Worm (Caenorhabditis elegans): Measurements from ENCODE around the gene cyb-1.
"Not testable (repeated sequence)": the region's sequence is repeated elsewhere in the genome, so short reads cannot be mapped to it uniquely, and the experiment has no call there.

The cyb-1 gene

DNA sequence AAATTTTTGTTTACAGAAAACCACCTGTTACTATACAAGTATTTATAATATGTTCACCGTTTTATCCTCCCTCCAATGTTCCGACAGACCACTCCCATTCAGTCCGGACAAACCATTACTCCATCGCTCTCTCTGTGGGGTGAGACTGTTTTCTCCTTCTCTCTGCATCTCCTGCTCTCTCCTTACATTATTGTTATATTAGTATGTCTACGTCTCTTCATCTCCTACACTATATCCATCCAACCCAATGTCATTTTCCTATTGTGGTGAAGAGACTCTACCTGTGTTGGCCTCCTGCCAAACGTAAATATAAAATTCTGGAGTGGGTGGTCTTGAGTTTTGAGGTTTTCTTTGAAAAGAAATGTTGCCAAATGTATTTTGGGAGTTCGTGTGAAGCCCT lies 20.4 kb upstream of the cyb-1 start:
- no peak for TF ChIP-seq unc-62 (GFP tag; optimal IDR thresholded peaks at IDR 0.05)

DNA sequence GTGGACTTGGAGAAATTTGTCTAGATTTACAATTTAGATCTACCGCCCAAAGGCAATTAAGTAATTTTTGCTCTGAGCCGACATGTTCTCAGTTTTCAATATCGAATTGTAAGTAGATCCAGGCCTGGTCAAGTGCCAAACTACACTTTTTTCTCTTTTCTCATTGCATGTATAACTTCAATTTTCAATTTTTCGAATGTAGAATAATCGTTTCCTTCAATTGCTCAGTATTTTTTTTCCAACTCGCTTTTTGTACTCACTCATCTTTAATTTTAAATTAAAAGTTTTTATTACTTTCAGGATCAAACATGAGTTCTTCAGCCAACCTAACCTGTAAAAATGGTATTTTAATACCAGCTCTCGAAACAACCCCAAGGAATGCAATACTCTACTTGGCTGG lies 18.7 kb upstream of the cyb-1 start, which contains the start of gene ncx-3:
TSS of gene ncx-3 (plus strand) at position 301 of the 400 bp plus-strand sequence.
- no peak for TF ChIP-seq unc-62 (GFP tag; optimal IDR thresholded peaks at IDR 0.05)

DNA sequence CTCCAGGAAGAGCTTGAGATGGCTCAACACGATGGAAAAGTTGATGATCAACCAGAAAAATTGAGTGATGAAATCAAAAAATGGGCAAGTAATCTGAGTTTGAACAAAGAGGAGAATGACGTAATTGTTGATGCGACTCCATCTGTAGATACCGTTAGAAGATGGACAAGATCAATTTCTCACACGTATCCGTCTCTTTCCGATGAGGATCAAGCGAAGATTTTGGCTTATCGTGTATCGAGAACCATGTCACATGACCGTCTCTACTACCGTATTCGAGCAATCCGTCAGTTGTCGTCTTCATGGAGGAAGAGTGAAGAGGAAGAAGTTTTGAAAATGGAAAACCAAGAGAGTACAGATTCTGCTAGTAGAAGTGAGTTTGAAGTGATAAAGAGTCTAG lies 16.9 kb upstream of the cyb-1 start:
- no peak for TF ChIP-seq unc-62 (GFP tag; optimal IDR thresholded peaks at IDR 0.05)

DNA sequence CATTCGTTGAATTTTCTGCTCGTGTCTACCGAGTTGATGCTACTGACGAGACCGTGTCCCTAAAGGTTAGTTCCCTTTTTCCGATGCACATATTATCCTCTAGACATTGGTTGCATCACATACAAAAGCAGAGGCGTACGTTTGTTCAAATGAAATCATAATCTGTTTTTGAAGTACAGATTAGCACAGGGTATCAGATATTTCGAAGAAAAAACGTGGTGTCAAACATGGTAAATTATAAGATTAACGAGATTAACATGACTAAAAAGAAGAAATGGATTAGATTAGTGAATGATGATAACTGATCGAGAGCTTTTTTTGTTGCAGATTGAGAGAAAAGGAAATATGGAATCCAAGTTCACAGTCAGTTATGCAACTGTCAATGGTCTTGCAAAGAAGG lies 16.2 kb upstream of the cyb-1 start:
- TF ChIP-seq unc-62 (GFP tag; optimal IDR thresholded peaks at IDR 0.05), result no peak

- TF ChIP-seq unc-62 (GFP tag; optimal IDR thresholded peaks at IDR 0.05), result no peak
Measured at ce11 chrIV:10727734-10728133, 7.3 kb upstream of the cyb-1 start, which contains the start of gene ZC168.2. Gene ZC168.2 (plus strand): TSS chrIV:10728034.

- no peak for TF ChIP-seq unc-62 (GFP tag; optimal IDR thresholded peaks at IDR 0.05)
Measured at ce11 chrIV:10737011-10737553, 2.1 kb downstream of the cyb-1 start, which contains the start of gene grl-21. Gene grl-21 (plus strand): TSS chrIV:10737474.

ce11 chrIV:10738328-10738727 lies 3.3 kb downstream of the cyb-1 start, which contains the start of gene ssp-34:
Gene ssp-34 (minus strand): TSS chrIV:10738602.
- TF ChIP-seq unc-62 (GFP tag; optimal IDR thresholded peaks at IDR 0.05), result no peak

DNA sequence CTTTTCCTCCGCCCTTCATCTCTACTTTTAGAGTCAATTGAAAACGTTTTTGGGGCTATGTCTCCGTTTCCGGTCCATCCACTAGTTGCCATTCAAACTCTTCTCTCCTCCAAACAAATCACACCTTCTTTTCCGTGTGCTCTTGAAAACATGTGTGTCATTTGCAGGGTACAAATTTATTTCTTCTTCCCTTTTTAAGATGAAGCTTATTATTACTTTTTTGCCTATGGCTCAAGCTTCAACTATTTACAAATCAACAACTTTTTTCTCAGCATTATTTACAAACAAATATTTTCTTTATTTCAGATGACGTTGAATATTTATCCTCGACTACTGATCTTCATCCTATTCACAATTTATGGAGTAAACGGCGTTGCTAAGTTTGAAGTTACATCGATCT lies 9.5 kb downstream of the cyb-1 start, which contains the start of gene T25B9.3:
TSS of gene T25B9.3 (plus strand) at position 301 of the 400 bp plus-strand sequence.
- TF ChIP-seq unc-62 (GFP tag; optimal IDR thresholded peaks at IDR 0.05), result no peak

DNA sequence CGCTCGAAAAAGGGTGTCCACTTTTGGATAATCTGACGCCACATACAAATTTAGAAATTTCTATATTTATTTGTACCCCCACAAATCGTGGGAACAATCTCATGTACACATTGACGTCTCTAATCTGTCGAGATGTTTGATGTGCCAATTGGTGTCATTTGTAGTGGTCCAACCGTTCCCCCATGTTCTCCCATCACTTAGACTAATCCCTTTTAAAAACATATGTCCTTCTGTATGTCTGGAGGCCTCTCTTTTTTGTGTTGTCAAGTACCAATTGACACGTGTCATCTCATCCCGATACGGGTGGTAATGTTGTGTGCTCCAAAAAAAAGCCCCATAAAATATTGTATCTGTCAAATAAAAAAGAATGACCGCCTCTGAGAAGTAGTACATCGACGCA lies 10.3 kb downstream of the cyb-1 start:
- TF ChIP-seq unc-62 (GFP tag; optimal IDR thresholded peaks at IDR 0.05), result no peak

- TF ChIP-seq unc-62 (GFP tag; optimal IDR thresholded peaks at IDR 0.05), result no peak
Measured at ce11 chrIV:10750041-10750440, 15.0 kb downstream of the cyb-1 start, which contains the start of gene T25B9.1. Gene T25B9.1 (minus strand): TSS chrIV:10750141.

DNA sequence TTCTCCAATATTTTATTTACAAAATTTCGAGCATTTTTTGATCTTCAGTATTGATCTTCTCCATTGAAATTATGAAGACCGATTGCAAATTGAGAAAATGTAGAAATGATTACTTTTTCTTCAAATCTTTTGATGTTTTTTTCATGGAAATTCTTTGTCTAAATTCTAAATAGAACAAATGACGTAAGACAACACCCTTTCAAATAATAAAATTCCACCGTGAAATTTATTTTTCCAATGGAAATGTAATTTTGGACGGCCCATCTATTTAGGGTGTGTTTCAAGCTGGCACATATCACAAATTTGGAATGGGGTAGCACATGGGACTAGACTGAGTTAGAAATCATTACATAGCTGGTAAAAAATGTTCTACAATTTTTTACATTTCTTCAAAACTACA lies 16.7 kb downstream of the cyb-1 start, which contains the start of gene T25B9.2:
TSS of gene T25B9.2 (minus strand) at position 101 of the 400 bp plus-strand sequence.
- TF ChIP-seq unc-62 (GFP tag; optimal IDR thresholded peaks at IDR 0.05), result not testable (repeated sequence)

DNA sequence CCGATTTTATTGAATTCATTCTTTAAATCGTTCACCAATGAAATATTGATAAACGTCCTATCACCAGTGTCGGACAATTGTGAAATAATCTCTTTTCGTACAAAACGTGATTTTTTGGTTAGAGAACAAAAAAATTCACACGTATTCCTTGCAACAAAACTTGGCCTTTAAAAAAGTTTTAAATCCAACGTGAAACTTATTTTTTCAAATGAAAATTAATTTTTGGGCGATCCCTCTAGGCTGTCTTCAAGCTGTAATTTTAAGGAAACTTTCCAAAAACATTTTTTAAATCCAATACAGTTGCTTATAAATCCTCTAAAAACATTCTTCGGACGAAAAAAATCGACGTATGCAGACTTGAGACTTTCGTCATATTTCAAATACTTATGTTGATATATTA lies 19.7 kb downstream of the cyb-1 start, which contains the start of gene T25B9.5:
TSS of gene T25B9.5 (minus strand) at position 101 of the 400 bp plus-strand sequence.
- TF ChIP-seq unc-62 (GFP tag; optimal IDR thresholded peaks at IDR 0.05), result no peak

DNA sequence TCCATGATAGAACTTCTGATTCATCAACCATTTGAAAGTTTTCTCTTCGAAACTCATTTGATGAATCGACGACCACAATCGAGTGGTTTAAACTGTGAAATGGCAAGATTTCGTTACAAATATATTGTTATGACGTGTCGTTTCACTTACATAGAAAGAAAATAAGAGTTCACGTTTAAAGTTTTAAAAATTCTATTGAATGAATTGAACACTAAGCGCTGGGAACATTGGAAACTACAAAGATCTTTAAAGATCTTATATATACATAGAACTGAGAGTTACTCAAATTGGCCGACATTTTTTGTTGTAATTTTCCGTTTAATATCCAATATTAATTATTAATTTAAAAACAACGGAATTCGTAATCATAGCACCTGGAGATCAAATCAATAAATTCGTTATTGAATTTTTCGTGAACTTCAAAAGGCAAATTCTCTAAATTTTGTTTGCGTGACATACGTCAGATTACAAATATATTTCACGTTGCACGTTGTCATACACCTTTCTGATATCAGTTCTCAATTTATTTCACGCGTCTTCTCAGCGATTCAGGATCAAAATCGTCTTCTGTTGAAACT lies 22.7 kb downstream of the cyb-1 start, which contains the start of the genes T25B9.4 and T25B9.6:
TSS of gene T25B9.4 (minus strand) at position 101 of the 578 bp plus-strand sequence.
TSS of gene T25B9.6 (plus strand) at position 528 of the 578 bp plus-strand sequence.
- no peak for TF ChIP-seq unc-62 (GFP tag; optimal IDR thresholded peaks at IDR 0.05)

DNA sequence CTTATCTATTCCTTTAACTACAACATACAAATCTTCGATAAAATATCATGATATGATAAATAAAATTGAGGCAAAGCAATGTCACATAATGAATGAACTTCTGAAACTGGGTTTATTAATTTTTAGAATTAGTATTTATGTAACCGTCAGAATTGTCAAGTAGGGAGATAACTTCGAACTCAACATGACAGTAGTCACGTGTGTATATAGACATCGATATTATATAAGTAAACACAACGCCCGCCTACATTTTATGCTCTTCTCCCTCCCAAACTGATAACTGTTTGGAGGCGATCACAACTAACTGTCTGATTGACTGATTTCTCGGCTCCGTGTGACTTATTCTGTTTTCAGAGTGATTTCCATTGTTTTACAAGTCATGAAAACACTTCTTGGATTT lies 26.3 kb downstream of the cyb-1 start, which contains the start of gene ugt-54:
TSS of gene ugt-54 (plus strand) at position 355 of the 400 bp plus-strand sequence.
- TF ChIP-seq unc-62 (GFP tag; optimal IDR thresholded peaks at IDR 0.05), result no peak

ce11 chrIV:10764206-10764605 lies 29.2 kb downstream of the cyb-1 start, which contains the start of gene T25B9.11:
Gene T25B9.11 (plus strand): TSS chrIV:10764506.
- TF ChIP-seq unc-62 (GFP tag; optimal IDR thresholded peaks at IDR 0.05), result no peak

ce11 chrIV:10765053-10765452 lies 30.0 kb downstream of the cyb-1 start, which contains the start of gene T25B9.12:
Gene T25B9.12 (plus strand): TSS chrIV:10765353.
- TF ChIP-seq unc-62 (GFP tag; optimal IDR thresholded peaks at IDR 0.05), result no peak

- TF ChIP-seq unc-62 (GFP tag; optimal IDR thresholded peaks at IDR 0.05), result no peak
Measured at ce11 chrIV:10766071-10766470, 31.1 kb downstream of the cyb-1 start.
